Worm (Caenorhabditis elegans): ENCODE data around the gene Y38E10A.14.

- TF ChIP-seq flt-1 (GFP tag; IDR thresholded peaks at IDR 0.05) (no peak), ztf-23 (GFP tag; IDR thresholded peaks at IDR 0.05) (no peak), klf-2 (GFP tag; conservative IDR thresholded peaks at IDR 0.05) (no peak)
Observed at ce11 chrII:12671892-12672291, 47.6 kb upstream of the Y38E10A.14 start.
